Worm (Caenorhabditis elegans) whole organism, late embryonic: ENCODE data around the gene snx-6.

Experiments
- C08G9.2 ChIP-seq: sonication (generic microtip); optimal IDR thresholded peaks from 2 replicates; lab custom pipeline; 2016; ENCODE audit warnings: mild to moderate bottlenecking, missing genetic modification characterization, moderate library complexity, missing compliant biosample characterization
- C38D4.7 ChIP-seq: fragments of 200-800 bp; sonication (Bioruptor generic); optimal IDR thresholded peaks from 2 replicates; lab custom pipeline; 2018; ENCODE audit warnings: mild to moderate bottlenecking, missing genetic modification characterization, moderate library complexity, missing compliant biosample characterization
- F13H6.1 ChIP-seq: sonication (generic microtip); optimal IDR thresholded peaks from 2 replicates; lab custom pipeline; 2016; ENCODE audit warnings: missing genetic modification characterization, missing compliant biosample characterization
- K09A11.1 ChIP-seq: sonication (generic microtip); optimal IDR thresholded peaks from 2 replicates; lab custom pipeline; 2017; ENCODE audit warnings: antibody characterized with exemption, mild to moderate bottlenecking, missing genetic modification characterization, missing compliant biosample characterization; ENCODE audit not compliant: insufficient read depth
- T23F11.4 ChIP-seq: fragments of 200-800 bp; sonication (Bioruptor generic); optimal IDR thresholded peaks from 2 replicates; lab custom pipeline; 2018; ENCODE audit warnings: mild to moderate bottlenecking, missing genetic modification characterization, missing compliant biosample characterization
- Y22D7AL.16 ChIP-seq: sonication (generic microtip); optimal IDR thresholded peaks from 2 replicates; lab custom pipeline; 2016; ENCODE audit warnings: missing genetic modification characterization, missing compliant biosample characterization
- ahr-1 ChIP-seq: sonication (generic microtip); optimal IDR thresholded peaks from 2 replicates; lab custom pipeline; 2016; ENCODE audit warnings: missing genetic modification characterization, missing compliant biosample characterization
- ama-1 ChIP-seq: fragments of 150-350 bp; optimal IDR thresholded peaks from 2 replicates; lab custom pipeline; 2014
- ceh-14 ChIP-seq: sonication (generic microtip); optimal IDR thresholded peaks from 2 replicates; lab custom pipeline; 2016; ENCODE audit warnings: missing genotype, missing genetic modification characterization, missing compliant biosample characterization
- ceh-18 ChIP-seq: sonication (generic microtip); optimal IDR thresholded peaks from 2 replicates; lab custom pipeline; 2016; ENCODE audit warnings: missing genetic modification characterization, missing compliant biosample characterization
- ceh-19 ChIP-seq: fragments of 200-800 bp; sonication (Bioruptor generic); optimal IDR thresholded peaks from 2 replicates; lab custom pipeline; 2018; ENCODE audit warnings: mild to moderate bottlenecking, missing genetic modification characterization, missing compliant biosample characterization
- ceh-22 ChIP-seq: sonication (generic microtip); optimal IDR thresholded peaks from 2 replicates; lab custom pipeline; 2017; ENCODE audit warnings: missing biosample characterization, missing genetic modification characterization
- ceh-24 ChIP-seq: sonication (generic microtip); optimal IDR thresholded peaks from 2 replicates; lab custom pipeline; 2016; ENCODE audit warnings: mild to moderate bottlenecking, missing genetic modification characterization, missing compliant biosample characterization
- ceh-30 ChIP-seq: fragments of 150-350 bp; optimal IDR thresholded peaks from 2 replicates; lab custom pipeline; 2014; ENCODE audit warnings: missing biosample characterization, missing genetic modification characterization
- ceh-34 ChIP-seq: sonication (generic microtip); optimal IDR thresholded peaks from 2 replicates; lab custom pipeline; 2016; ENCODE audit warnings: mild to moderate bottlenecking, missing genetic modification characterization, missing compliant biosample characterization
- ceh-45 ChIP-seq: fragments of 200-800 bp; sonication (Bioruptor generic); IDR thresholded peaks from 2 replicates; pipeline ENCODE4 v1.3.6; 2022; ENCODE audit warnings: missing genetic modification reagents, missing genetic modification characterization, missing compliant biosample characterization
- ceh-48 ChIP-seq: sonication (generic microtip); optimal IDR thresholded peaks from 2 replicates; lab custom pipeline; 2016; ENCODE audit warnings: missing genetic modification characterization, inconsistent platforms, missing compliant biosample characterization
- ceh-9 ChIP-seq: sonication (generic microtip); optimal IDR thresholded peaks from 2 replicates; lab custom pipeline; 2016; ENCODE audit warnings: mild to moderate bottlenecking, missing genetic modification characterization, inconsistent platforms, missing compliant biosample characterization
- dmd-4 ChIP-seq: sonication (generic microtip); optimal IDR thresholded peaks from 2 replicates; lab custom pipeline; 2016; ENCODE audit warnings: borderline replicate concordance, missing genetic modification characterization, missing compliant biosample characterization
- elt-2 ChIP-seq: sonication (generic microtip); optimal IDR thresholded peaks from 2 replicates; lab custom pipeline; 2016; ENCODE audit warnings: missing genetic modification reagents, missing genetic modification characterization, missing compliant biosample characterization
- elt-4 ChIP-seq: sonication (generic microtip); optimal IDR thresholded peaks from 2 replicates; lab custom pipeline; 2016; ENCODE audit warnings: missing genetic modification characterization, missing compliant biosample characterization
- ets-4 ChIP-seq: sonication (generic microtip); optimal IDR thresholded peaks from 2 replicates; lab custom pipeline; 2016; ENCODE audit warnings: missing genetic modification characterization, missing compliant biosample characterization
- fax-1 ChIP-seq: sonication (generic microtip); optimal IDR thresholded peaks from 2 replicates; lab custom pipeline; 2016; ENCODE audit warnings: missing genotype, missing genetic modification characterization, missing compliant biosample characterization
- fkh-10 ChIP-seq: fragments of 150-350 bp; optimal IDR thresholded peaks from 2 replicates; lab custom pipeline; 2014; ENCODE audit warnings: missing biosample characterization, missing genetic modification reagents, missing genetic modification characterization
- hlh-15 ChIP-seq: sonication (generic microtip); optimal IDR thresholded peaks from 2 replicates; lab custom pipeline; 2016; ENCODE audit warnings: missing genetic modification characterization, missing compliant biosample characterization
- hlh-30 ChIP-seq: sonication (generic microtip); optimal IDR thresholded peaks from 2 replicates; lab custom pipeline; 2017; ENCODE audit warnings: antibody characterized with exemption, missing genetic modification characterization, missing compliant biosample characterization; ENCODE audit not compliant: insufficient read depth
- hlh-8 ChIP-seq: sonication (generic microtip); optimal IDR thresholded peaks from 2 replicates; lab custom pipeline; 2016; ENCODE audit warnings: missing genotype, missing genetic modification characterization, missing compliant biosample characterization
- lim-6 ChIP-seq: sonication (generic microtip); optimal IDR thresholded peaks from 2 replicates; lab custom pipeline; 2016; ENCODE audit warnings: missing genetic modification characterization, missing compliant biosample characterization
- madf-2 ChIP-seq: sonication (generic microtip); optimal IDR thresholded peaks from 2 replicates; lab custom pipeline; 2017; ENCODE audit warnings: missing genetic modification characterization, missing compliant biosample characterization
- nhr-232 ChIP-seq: sonication (generic microtip); optimal IDR thresholded peaks from 2 replicates; lab custom pipeline; 2016; ENCODE audit warnings: missing genetic modification characterization, missing compliant biosample characterization
- pat-9 ChIP-seq: fragments of 200-800 bp; sonication (Bioruptor generic); optimal IDR thresholded peaks from 2 replicates; lab custom pipeline; 2018; ENCODE audit warnings: mild to moderate bottlenecking, missing genetic modification characterization, moderate library complexity, missing compliant biosample characterization
- pha-4 ChIP-seq: fragments of 150-350 bp; optimal IDR thresholded peaks from 2 replicates; lab custom pipeline; 2018; ENCODE audit warnings: missing biosample characterization, missing genetic modification reagents, missing genetic modification characterization
- pros-1 ChIP-seq: fragments of 150-350 bp; optimal IDR thresholded peaks from 2 replicates; lab custom pipeline; 2014; ENCODE audit warnings: missing biosample characterization, missing genetic modification reagents, missing genetic modification characterization
- ref-2 ChIP-seq: sonication (generic microtip); optimal IDR thresholded peaks from 2 replicates; lab custom pipeline; 2016; ENCODE audit warnings: missing genetic modification characterization, missing compliant biosample characterization
- rnt-1 ChIP-seq: sonication (generic microtip); optimal IDR thresholded peaks from 2 replicates; lab custom pipeline; 2016; ENCODE audit warnings: missing genetic modification characterization, missing compliant biosample characterization
- sdc-2 ChIP-seq: sonication (generic microtip); optimal IDR thresholded peaks from 2 replicates; lab custom pipeline; 2016; ENCODE audit warnings: missing genotype, missing genetic modification characterization, missing compliant biosample characterization
- sox-2 ChIP-seq: fragments of 200-800 bp; sonication (Bioruptor generic); IDR thresholded peaks from 2 replicates; pipeline ENCODE4 v1.3.6; 2022; ENCODE audit warnings: missing genetic modification reagents, missing genetic modification characterization, missing compliant biosample characterization
- sox-4 ChIP-seq: sonication (generic microtip); optimal IDR thresholded peaks from 2 replicates; lab custom pipeline; 2017; ENCODE audit warnings: mild to moderate bottlenecking, missing genetic modification characterization, inconsistent platforms, missing compliant biosample characterization
- tbx-7 ChIP-seq: sonication (generic microtip); optimal IDR thresholded peaks from 2 replicates; lab custom pipeline; 2016; ENCODE audit warnings: missing genotype, missing genetic modification characterization, missing compliant biosample characterization
- ttx-3 ChIP-seq: sonication (generic microtip); optimal IDR thresholded peaks from 2 replicates; lab custom pipeline; 2016; ENCODE audit warnings: missing genetic modification reagents, missing genetic modification characterization, missing compliant biosample characterization
- unc-42 ChIP-seq: sonication (generic microtip); optimal IDR thresholded peaks from 2 replicates; lab custom pipeline; 2016; ENCODE audit warnings: missing genotype, missing genetic modification characterization, missing compliant biosample characterization
- ztf-16 ChIP-seq: sonication (generic microtip); optimal IDR thresholded peaks from 2 replicates; lab custom pipeline; 2017; ENCODE audit warnings: missing genetic modification characterization, missing compliant biosample characterization

The snx-6 gene

DNA sequence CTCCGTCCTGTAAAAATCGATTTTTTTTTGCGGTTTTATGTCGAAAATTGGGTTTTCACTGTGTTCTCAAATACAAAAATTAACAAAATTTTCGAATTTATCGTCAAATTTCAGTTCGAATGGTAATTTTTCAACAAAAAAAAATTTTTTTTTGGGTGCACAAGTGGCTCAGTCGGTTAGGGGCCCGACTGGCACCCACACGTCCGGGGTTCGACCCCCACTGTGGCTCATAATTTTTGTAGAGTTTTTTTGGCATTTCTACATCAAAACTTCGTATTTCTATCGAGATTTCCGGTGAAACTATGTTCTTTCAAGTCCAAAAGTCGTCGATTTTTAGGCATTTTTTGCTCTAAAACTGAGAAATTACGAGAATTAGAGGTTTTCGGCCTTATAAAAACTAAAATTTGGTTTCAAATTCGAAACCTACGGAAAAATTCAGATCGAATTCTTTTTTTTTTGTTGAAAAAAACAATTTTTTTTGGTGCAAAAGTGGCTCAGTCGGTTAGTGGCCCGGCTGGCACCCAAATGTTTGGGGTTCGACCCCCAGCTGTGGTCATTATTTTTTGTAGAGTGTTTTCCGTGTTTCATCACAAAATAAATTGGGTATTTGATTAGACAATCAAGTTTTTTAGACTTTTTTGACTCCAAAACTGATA is 31.7 kb downstream of the snx-6 start:
- TF ChIP-seq nhr-232 (tag; lab: Kevin White, UChicago), result no peak
- TF ChIP-seq ahr-1, result no peak
- no peak for TF ChIP-seq ceh-9
- TF ChIP-seq ceh-18 (tag; lab: Kevin White, UChicago), result no peak
- no peak for TF ChIP-seq K09A11.1
- TF ChIP-seq pha-4, result no peak
- TF ChIP-seq elt-4 (tag; lab: Kevin White, UChicago), result no peak
- no peak for TF ChIP-seq ceh-19
- no peak for TF ChIP-seq ceh-48
- no peak for TF ChIP-seq rnt-1 (tag; lab: Kevin White, UChicago)
- no peak for TF ChIP-seq ama-1 (lab: Kevin White, UChicago)
- no peak for TF ChIP-seq T23F11.4
- no peak for TF ChIP-seq C08G9.2 (tag; lab: Kevin White, UChicago)
- no peak for TF ChIP-seq ets-4 (tag; lab: Kevin White, UChicago)
- TF ChIP-seq unc-42 (tag; lab: Kevin White, UChicago), result no peak
- TF ChIP-seq ztf-16 (tag; lab: Kevin White, UChicago), result no peak
- TF ChIP-seq sdc-2 (tag; lab: Kevin White, UChicago), result no peak
- no peak for TF ChIP-seq elt-2 (tag; lab: Kevin White, UChicago)
- TF ChIP-seq fax-1 (tag; lab: Kevin White, UChicago), result no peak

- no peak for TF ChIP-seq elt-4 (tag; lab: Kevin White, UChicago)
- TF ChIP-seq ttx-3 (tag; lab: Kevin White, UChicago), result no peak
- TF ChIP-seq ceh-24 (tag; lab: Kevin White, UChicago), result no peak
- no peak for TF ChIP-seq ceh-34 (tag; lab: Kevin White, UChicago)
- no peak for TF ChIP-seq elt-2 (tag; lab: Kevin White, UChicago)
- no peak for TF ChIP-seq sdc-2 (tag; lab: Kevin White, UChicago)
- no peak for TF ChIP-seq hlh-15 (tag; lab: Kevin White, UChicago)
- TF ChIP-seq nhr-232 (tag; lab: Kevin White, UChicago), result no peak
- TF ChIP-seq Y22D7AL.16 (tag; lab: Kevin White, UChicago), result no peak
- no peak for TF ChIP-seq C38D4.7 (GFP tag; lab: Kevin White, UChicago)
- TF ChIP-seq lim-6 (tag; lab: Kevin White, UChicago), result no peak
Measured at ce11 chrV:17947266-17947665, 32.6 kb downstream of the snx-6 start.

DNA sequence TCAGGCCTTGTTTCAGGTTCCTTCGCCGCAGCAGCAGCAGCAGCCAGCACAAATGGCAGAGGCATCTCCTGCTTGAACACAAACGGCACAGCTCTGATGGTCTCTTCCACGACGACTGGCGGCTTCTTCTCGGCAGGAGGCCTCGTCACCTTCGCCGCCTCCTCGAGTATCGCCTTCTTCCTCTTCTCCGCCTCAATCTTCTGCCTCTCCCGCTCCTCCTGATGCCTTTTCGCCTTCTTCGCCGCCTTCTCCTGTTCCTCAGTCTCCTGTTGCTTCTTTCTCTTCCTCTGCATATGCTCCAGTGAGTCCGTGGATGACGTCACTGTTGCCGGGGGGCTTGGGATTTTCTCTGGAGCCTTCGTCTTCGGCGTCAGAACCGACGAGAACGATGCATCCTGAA is 34.4 kb downstream of the snx-6 start:
- TF ChIP-seq ceh-30 (tag; lab: Kevin White, UChicago) (no peak), ceh-22 (no peak), sdc-2 (tag; lab: Kevin White, UChicago) (no peak), nhr-232 (tag; lab: Kevin White, UChicago) (no peak), sox-2 (GFP tag; lab: Robert Waterston, UW) (no peak), elt-2 (tag; lab: Kevin White, UChicago) (no peak), F13H6.1 (tag; lab: Kevin White, UChicago) (no peak), lim-6 (tag; lab: Kevin White, UChicago) (no peak), hlh-15 (tag; lab: Kevin White, UChicago) (no peak), ceh-45 (GFP tag; lab: Robert Waterston, UW) (no peak), C38D4.7 (GFP tag; lab: Kevin White, UChicago) (no peak), fkh-10 (GFP tag; lab: Kevin White, UChicago) (no peak), ceh-48 (no peak), K09A11.1 (no peak), sox-4 (no peak), dmd-4 (tag; lab: Kevin White, UChicago) (no peak), ztf-16 (tag; lab: Kevin White, UChicago) (no peak)

DNA sequence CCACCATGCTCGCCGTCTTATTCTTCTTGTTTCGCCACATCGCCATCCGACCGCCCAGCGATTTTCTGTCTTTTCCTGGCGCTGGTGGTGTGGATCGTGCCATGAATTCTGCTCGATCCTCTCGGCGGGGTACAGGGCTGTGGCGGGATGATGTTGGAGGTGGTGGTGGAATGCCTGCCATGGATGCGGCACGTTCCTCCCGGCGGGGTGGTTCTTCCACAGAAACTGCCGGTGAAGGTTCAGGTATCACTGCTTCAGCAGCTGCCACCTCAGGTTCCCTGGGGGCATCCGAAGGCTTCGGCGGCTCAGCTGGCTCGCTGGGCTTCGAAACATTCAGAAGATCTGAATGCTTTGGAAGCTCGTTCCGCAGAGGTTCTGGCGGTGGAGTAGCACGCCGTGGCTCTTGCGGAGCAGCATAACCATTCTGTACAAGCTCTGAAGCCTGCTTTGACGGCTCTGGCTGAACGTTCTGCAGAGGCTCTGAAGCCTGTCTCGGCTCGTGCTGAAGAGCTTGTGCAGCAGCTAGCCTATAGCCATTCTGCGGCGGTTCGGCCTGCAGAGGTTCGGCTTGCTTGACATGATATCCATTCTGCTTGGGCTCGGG is 34.9 kb downstream of the snx-6 start:
- TF ChIP-seq fkh-10 (GFP tag; lab: Kevin White, UChicago) (no peak), hlh-8 (tag; lab: Kevin White, UChicago) (no peak), ahr-1 (no peak), pat-9 (tag; lab: Kevin White, UChicago) (no peak), pha-4 (no peak), tbx-7 (tag; lab: Kevin White, UChicago) (no peak), nhr-232 (tag; lab: Kevin White, UChicago) (no peak), ref-2 (no peak), ceh-9 (no peak), ceh-14 (no peak), ceh-45 (GFP tag; lab: Robert Waterston, UW) (no peak), madf-2 (tag; lab: Kevin White, UChicago) (no peak), pros-1 (tag; lab: Kevin White, UChicago) (no peak), sdc-2 (tag; lab: Kevin White, UChicago) (no peak), unc-42 (tag; lab: Kevin White, UChicago) (no peak), hlh-30 (tag; lab: Kevin White, UChicago) (no peak)
